Worm (Caenorhabditis elegans) whole organism, L2 larva: Measurements from ENCODE around the gene nspc-17.

Experiments
- aly-2 ChIP-seq: fragments of 150-350 bp; optimal IDR thresholded peaks from 2 replicates; lab custom pipeline; 2014; ENCODE audit warnings: missing biosample characterization, missing genetic modification characterization
- blmp-1 ChIP-seq: sonication (generic microtip); optimal IDR thresholded peaks from 2 replicates; lab custom pipeline; 2017; ENCODE audit warnings: missing genetic modification characterization, mild to moderate bottlenecking, missing compliant biosample characterization, antibody characterized with exemption, moderate library complexity; ENCODE audit not compliant: insufficient read depth
- ceh-82 ChIP-seq: fragments of 150-350 bp; optimal IDR thresholded peaks from 2 replicates; lab custom pipeline; 2014; ENCODE audit warnings: missing biosample characterization, missing genetic modification characterization
- egl-27 ChIP-seq: sonication (generic microtip); optimal IDR thresholded peaks from 3 replicates; lab custom pipeline; 2017; ENCODE audit warnings: missing biosample characterization, missing genetic modification reagents, missing genetic modification characterization
- elt-1 ChIP-seq: fragments of 150-350 bp; optimal IDR thresholded peaks from 2 replicates; lab custom pipeline; 2014; ENCODE audit warnings: missing biosample characterization, missing genetic modification characterization
- nhr-10 ChIP-seq: sonication (generic microtip); optimal IDR thresholded peaks from 2 replicates; lab custom pipeline; 2017; ENCODE audit warnings: missing biosample characterization, missing genetic modification characterization
- nhr-129 ChIP-seq: fragments of 150-350 bp; optimal IDR thresholded peaks from 2 replicates; lab custom pipeline; 2014; ENCODE audit warnings: missing biosample characterization, missing genetic modification characterization
- nhr-21 ChIP-seq: fragments of 150-350 bp; optimal IDR thresholded peaks from 2 replicates; lab custom pipeline; 2014; ENCODE audit warnings: missing biosample characterization, missing genetic modification characterization
- unc-55 ChIP-seq: fragments of 150-350 bp; sonication (generic microtip); optimal IDR thresholded peaks from 3 replicates; lab custom pipeline; 2014; ENCODE audit warnings: missing biosample characterization, missing genetic modification reagents, missing genetic modification characterization
- unc-62 ChIP-seq: fragments of 150-350 bp; optimal IDR thresholded peaks from 2 replicates; lab custom pipeline; 2014; ENCODE audit warnings: missing biosample characterization, missing genetic modification reagents, missing genetic modification characterization

ce11 chrX:14523275-14523674 is 1.7 kb downstream of the nspc-17 start, which contains the start of gene nspc-16:
- TF ChIP-seq unc-55 (GFP tag; lab: Kevin White, UChicago) (no peak), nhr-10 (no peak), aly-2 (tag; lab: Kevin White, UChicago) (no peak), elt-1 (tag; lab: Kevin White, UChicago) (no peak), nhr-129 (tag; lab: Kevin White, UChicago) (no peak), nhr-21 (tag; lab: Kevin White, UChicago) (no peak), unc-62 (GFP tag; lab: Kevin White, UChicago) (no peak), blmp-1 (tag; lab: Kevin White, UChicago) (no peak), ceh-82 (tag; lab: Kevin White, UChicago) (no peak), egl-27 (tag; lab: Kevin White, UChicago) (no peak)
